Fruit fly (Drosophila melanogaster) whole organism, prepupa: Measurements from ENCODE around the gene Flacc.

Experiments
- Blimp-1 ChIP-seq: fragments of 200-800 bp; sonication (Bioruptor generic); optimal IDR thresholded peaks from 3 replicates; lab custom pipeline; 2017; ENCODE audit warnings: missing biosample characterization, missing genetic modification characterization, mild to moderate bottlenecking, moderate library complexity, missing genetic modification reagents
- CG11762 ChIP-seq: fragments of 200-800 bp; sonication (Bioruptor generic); optimal IDR thresholded peaks from 3 replicates; lab custom pipeline; 2016; ENCODE audit warnings: missing biosample characterization, missing genetic modification characterization; ENCODE audit not compliant: insufficient read depth
- CG15336 ChIP-seq: fragments of 200-800 bp; sonication (Bioruptor generic); IDR thresholded peaks from 2 replicates; pipeline ENCODE4 v1.3.6; 2022; ENCODE audit warnings: missing biosample characterization, missing genetic modification characterization
- CG1621 ChIP-seq: fragments of 200-800 bp; sonication (Bioruptor generic); optimal IDR thresholded peaks from 3 replicates; lab custom pipeline; 2018; ENCODE audit warnings: missing biosample characterization, mild to moderate bottlenecking, missing genetic modification characterization
- CG16779 ChIP-seq: fragments of 200-800 bp; sonication (Bioruptor generic); optimal IDR thresholded peaks from 3 replicates; lab custom pipeline; 2017; ENCODE audit warnings: missing biosample characterization, mild to moderate bottlenecking, missing genetic modification characterization
- CG3032 ChIP-seq: fragments of 200-800 bp; optimal IDR thresholded peaks from 2 replicates; lab custom pipeline; 2019; ENCODE audit warnings: missing biosample characterization, mild to moderate bottlenecking, missing genetic modification characterization, moderate library complexity
- CG32006 ChIP-seq: fragments of 200-800 bp; sonication (Bioruptor generic); optimal IDR thresholded peaks from 3 replicates; lab custom pipeline; 2017; ENCODE audit warnings: missing biosample characterization, mild to moderate bottlenecking, missing genetic modification characterization
- CG4318 ChIP-seq: fragments of 200-800 bp; sonication (Bioruptor generic); optimal IDR thresholded peaks from 3 replicates; lab custom pipeline; 2017; ENCODE audit warnings: missing biosample characterization, mild to moderate bottlenecking, missing genetic modification characterization
- CG6163 ChIP-seq: fragments of 200-800 bp; sonication (Bioruptor generic); IDR thresholded peaks from 3 replicates; pipeline ENCODE4 v1.3.6; 2022; ENCODE audit warnings: missing biosample characterization, missing genetic modification characterization
- CG6276 ChIP-seq: fragments of 200-800 bp; sonication (Bioruptor generic); optimal IDR thresholded peaks from 2 replicates; lab custom pipeline; 2017; ENCODE audit warnings: missing biosample characterization, mild to moderate bottlenecking, missing genetic modification characterization
- CG6808 ChIP-seq: fragments of 200-800 bp; sonication (Bioruptor generic); optimal IDR thresholded peaks from 3 replicates; lab custom pipeline; 2017; ENCODE audit warnings: missing biosample characterization, missing genetic modification characterization, mild to moderate bottlenecking, moderate library complexity, missing genetic modification reagents
- CG8319 ChIP-seq: fragments of 200-800 bp; sonication (Bioruptor generic); optimal IDR thresholded peaks from 3 replicates; lab custom pipeline; 2016; ENCODE audit warnings: missing biosample characterization, missing genetic modification characterization
- CG9139 ChIP-seq: fragments of 200-800 bp; sonication (Bioruptor generic); optimal IDR thresholded peaks from 3 replicates; lab custom pipeline; 2017; ENCODE audit warnings: missing biosample characterization, mild to moderate bottlenecking, missing genetic modification characterization
- Eip78C ChIP-seq: fragments of 200-800 bp; sonication (Bioruptor generic); peaks from one replicate; lab custom pipeline; 2016; ENCODE audit warnings: missing biosample characterization, missing genetic modification characterization
- Eip93F ChIP-seq: fragments of 200-800 bp; sonication (Bioruptor generic); optimal IDR thresholded peaks from 2 replicates; lab custom pipeline; 2016; ENCODE audit warnings: missing biosample characterization, mild to moderate bottlenecking, missing genetic modification characterization
- Ets96B ChIP-seq: fragments of 200-800 bp; optimal IDR thresholded peaks from 2 replicates; lab custom pipeline; 2019; ENCODE audit warnings: missing biosample characterization, mild to moderate bottlenecking, missing genetic modification characterization, moderate library complexity
- Hr38 ChIP-seq: sonication (Bioruptor generic); optimal IDR thresholded peaks from 2 replicates; lab custom pipeline; 2016; ENCODE audit warnings: missing biosample characterization, missing genetic modification characterization
- Hr39 ChIP-seq: fragments of 200-800 bp; sonication (Bioruptor generic); optimal IDR thresholded peaks from 2 replicates; lab custom pipeline; 2016; ENCODE audit warnings: missing biosample characterization, missing genetic modification characterization
- Hr4 ChIP-seq: fragments of 200-800 bp; sonication (Bioruptor generic); optimal IDR thresholded peaks from 3 replicates; lab custom pipeline; 2016; ENCODE audit warnings: missing biosample characterization, missing genetic modification characterization
- OdsH ChIP-seq: fragments of 200-800 bp; sonication (Bioruptor generic); optimal IDR thresholded peaks from 3 replicates; lab custom pipeline; 2016; ENCODE audit warnings: missing biosample characterization, missing genetic modification characterization
- Sox14 ChIP-seq: fragments of 200-800 bp; sonication (Bioruptor generic); optimal IDR thresholded peaks from 3 replicates; lab custom pipeline; 2016; ENCODE audit warnings: missing biosample characterization, missing genetic modification characterization
- cyc ChIP-seq: fragments of 200-800 bp; sonication (Bioruptor generic); optimal IDR thresholded peaks from 3 replicates; lab custom pipeline; 2016; ENCODE audit warnings: missing biosample characterization, missing genetic modification characterization
- dac ChIP-seq: fragments of 200-800 bp; sonication (Bioruptor generic); optimal IDR thresholded peaks from 2 replicates; lab custom pipeline; 2017; ENCODE audit warnings: missing biosample characterization, mild to moderate bottlenecking, missing genetic modification characterization
- dsx ChIP-seq: fragments of 200-800 bp; optimal IDR thresholded peaks from 3 replicates; lab custom pipeline; 2019; ENCODE audit warnings: missing biosample characterization, mild to moderate bottlenecking, missing genetic modification characterization, moderate library complexity; ENCODE audit not compliant: poor library complexity, severe bottlenecking
- eg ChIP-seq: fragments of 200-800 bp; sonication (Bioruptor generic); IDR thresholded peaks from 3 replicates; pipeline ENCODE4 v1.3.6; 2022; ENCODE audit warnings: missing biosample characterization, missing genetic modification characterization
- esn ChIP-seq: fragments of 200-800 bp; sonication (Bioruptor generic); optimal IDR thresholded peaks from 2 replicates; lab custom pipeline; 2016; ENCODE audit warnings: missing biosample characterization, mild to moderate bottlenecking, missing genetic modification characterization, moderate library complexity
- fkh ChIP-seq: fragments of 200-800 bp; sonication (Bioruptor generic); optimal IDR thresholded peaks from 3 replicates; lab custom pipeline; 2017; ENCODE audit warnings: missing biosample characterization, mild to moderate bottlenecking, missing genetic modification characterization, moderate library complexity
- lz ChIP-seq: fragments of 200-800 bp; sonication (Bioruptor generic); optimal IDR thresholded peaks from 3 replicates; lab custom pipeline; 2016; ENCODE audit warnings: missing biosample characterization, missing genetic modification characterization
- pdm3 ChIP-seq: fragments of 200-800 bp; sonication (Bioruptor generic); optimal IDR thresholded peaks from 3 replicates; lab custom pipeline; 2016; ENCODE audit warnings: missing biosample characterization, missing genetic modification characterization
- salr ChIP-seq, 2 experiments: fragments of 200-800 bp; sonication (Bioruptor generic); optimal IDR thresholded peaks; 3 replicates each; lab custom pipeline; 2016 to 2018; ENCODE audit warnings: missing biosample characterization in 2 of 2, missing genetic modification characterization in 2 of 2, mild to moderate bottlenecking in 1 of 2
- ss ChIP-seq, 2 experiments: fragments of 200-800 bp; sonication (Bioruptor generic); optimal IDR thresholded peaks; 2 replicates in 1 of 2; 3 replicates in 1 of 2; lab custom pipeline; 2017 to 2018; ENCODE audit warnings: mild to moderate bottlenecking in 2 of 2, missing biosample characterization in 2 of 2, missing genetic modification characterization in 2 of 2, moderate library complexity in 1 of 2
- vri ChIP-seq: fragments of 200-800 bp; sonication (Bioruptor generic); optimal IDR thresholded peaks from 3 replicates; lab custom pipeline; 2016; ENCODE audit warnings: missing biosample characterization, mild to moderate bottlenecking, missing genetic modification characterization

Gene Flacc

DNA sequence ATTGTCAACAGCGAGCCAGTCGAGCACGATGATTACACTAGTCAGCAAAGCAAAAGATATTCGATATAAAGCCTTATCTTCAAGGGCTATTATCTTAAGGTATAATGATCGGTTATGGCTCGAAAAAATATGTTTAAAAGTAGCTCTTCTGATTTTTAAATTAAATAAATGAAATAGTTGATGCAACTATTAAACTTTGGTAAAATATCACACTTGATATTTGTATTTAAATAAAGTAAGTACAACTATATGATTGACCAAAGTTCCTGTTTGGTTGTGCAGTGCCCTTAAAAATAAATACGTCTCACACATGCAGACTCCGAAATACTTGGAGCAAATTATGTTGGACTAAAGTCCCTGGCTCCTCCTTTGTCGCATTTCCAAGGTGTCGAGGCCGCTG is 4.5 kb upstream of the Flacc start:
- TF ChIP-seq OdsH (GFP tag; lab: Kevin White, UChicago): peak; percentile 10
- TF ChIP-seq esn (GFP tag; lab: Kevin White, UChicago): peak; percentile 5
- no peak for TF ChIP-seq cyc (GFP tag; lab: Kevin White, UChicago)
- TF ChIP-seq Hr38 (GFP tag; lab: Kevin White, UChicago): no peak
- TF ChIP-seq CG11762 (GFP tag; lab: Kevin White, UChicago): no peak
- TF ChIP-seq pdm3 (GFP tag; lab: Kevin White, UChicago): peak; percentile 23
- TF ChIP-seq CG6276: peak; percentile 15
- peak; percentile 31 for TF ChIP-seq Ets96B (tag; lab: Kevin White, UChicago)
- peak; percentile 77 for TF ChIP-seq Eip78C (GFP tag; lab: Kevin White, UChicago)
- TF ChIP-seq Sox14: no peak
- TF ChIP-seq CG15336 (GFP tag; lab: Robert Waterston, UW): peak; percentile 42; the same call in 1 of the 2 replicates
- peak; percentile 7 for TF ChIP-seq CG6808 (GFP tag; lab: Kevin White, UChicago)
- peak in 1 of 2 experiments; percentile 2 for TF ChIP-seq ss (GFP tag; optimal IDR thresholded peaks at IDR 0.05; lab: Kevin White, UChicago)
- peak; percentile 28 for TF ChIP-seq CG3032 (tag; lab: Kevin White, UChicago)
- peak; percentile 41 for TF ChIP-seq dsx (GFP tag; lab: Kevin White, UChicago)
- TF ChIP-seq Blimp-1 (GFP tag; lab: Kevin White, UChicago): no peak
- peak; percentile 1 for TF ChIP-seq CG32006 (GFP tag; lab: Kevin White, UChicago)
- TF ChIP-seq, all 60 proteins: peak for 12

- TF ChIP-seq cyc (GFP tag; lab: Kevin White, UChicago) (no peak), CG16779 (no peak), CG15336 (GFP tag; lab: Robert Waterston, UW) (0 out of 2 replicates have a peak, but pooled peaks have one; percentile 8), fkh (GFP tag; lab: Kevin White, UChicago) (no peak), CG9139 (no peak), CG1621 (tag; lab: Kevin White, UChicago) (no peak), Ets96B (tag; lab: Kevin White, UChicago) (no peak), salr (GFP tag; optimal IDR thresholded peaks at IDR 0.05; lab: Kevin White, UChicago) (no peak), esn (GFP tag; lab: Kevin White, UChicago) (no peak), CG4318 (GFP tag; lab: Kevin White, UChicago) (no peak), Eip78C (GFP tag; lab: Kevin White, UChicago) (peak; percentile 55), Eip93F (GFP tag; lab: Kevin White, UChicago) (no peak)
These were observed 3.9 kb upstream of the Flacc start for dm6 chrX:18897294-18897693.

DNA sequence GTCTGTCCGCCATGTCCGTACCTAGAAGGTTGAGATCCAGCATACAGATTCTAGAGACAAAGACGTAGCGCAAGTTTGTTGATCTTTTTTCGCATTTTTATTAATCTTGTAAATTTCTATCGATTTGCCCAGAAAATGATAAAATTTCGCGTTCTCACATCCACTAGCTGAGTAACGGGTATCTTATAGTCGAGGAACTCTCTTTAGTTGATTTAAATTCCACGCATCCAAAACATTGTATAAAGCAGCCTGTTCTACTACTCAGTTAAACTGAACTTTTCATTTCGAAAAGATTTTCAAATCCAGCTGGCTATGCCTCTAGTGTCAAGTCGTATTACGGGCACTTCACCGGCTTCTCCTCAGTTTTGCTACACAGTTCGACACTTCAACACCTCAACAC is 710 bp upstream of the Flacc start, which contains the start of gene SdhBL:
TSS of gene SdhBL (plus strand) at position 301 of the 400 bp plus-strand sequence.
- TF ChIP-seq CG1621 (tag; lab: Kevin White, UChicago): no peak
- no peak for TF ChIP-seq vri
- TF ChIP-seq lz: no peak
- TF ChIP-seq ss (GFP tag; optimal IDR thresholded peaks at IDR 0.05; lab: Kevin White, UChicago): no peak
- TF ChIP-seq dac (GFP tag; lab: Kevin White, UChicago): no peak
- no peak for TF ChIP-seq Hr38 (GFP tag; lab: Kevin White, UChicago)
- no peak for TF ChIP-seq CG32006 (GFP tag; lab: Kevin White, UChicago)
- no peak for TF ChIP-seq CG8319 (GFP tag; lab: Kevin White, UChicago)
- no peak for TF ChIP-seq CG4318 (GFP tag; lab: Kevin White, UChicago)
- no peak for TF ChIP-seq CG9139
- no peak for TF ChIP-seq Hr4 (GFP tag; lab: Kevin White, UChicago)
- no peak for TF ChIP-seq cyc (GFP tag; lab: Kevin White, UChicago)
- TF ChIP-seq CG6163 (GFP tag; lab: Robert Waterston, UW): no peak
- TF ChIP-seq eg (GFP tag; lab: Robert Waterston, UW): no peak
- TF ChIP-seq, all 60 proteins: peak for 0

DNA sequence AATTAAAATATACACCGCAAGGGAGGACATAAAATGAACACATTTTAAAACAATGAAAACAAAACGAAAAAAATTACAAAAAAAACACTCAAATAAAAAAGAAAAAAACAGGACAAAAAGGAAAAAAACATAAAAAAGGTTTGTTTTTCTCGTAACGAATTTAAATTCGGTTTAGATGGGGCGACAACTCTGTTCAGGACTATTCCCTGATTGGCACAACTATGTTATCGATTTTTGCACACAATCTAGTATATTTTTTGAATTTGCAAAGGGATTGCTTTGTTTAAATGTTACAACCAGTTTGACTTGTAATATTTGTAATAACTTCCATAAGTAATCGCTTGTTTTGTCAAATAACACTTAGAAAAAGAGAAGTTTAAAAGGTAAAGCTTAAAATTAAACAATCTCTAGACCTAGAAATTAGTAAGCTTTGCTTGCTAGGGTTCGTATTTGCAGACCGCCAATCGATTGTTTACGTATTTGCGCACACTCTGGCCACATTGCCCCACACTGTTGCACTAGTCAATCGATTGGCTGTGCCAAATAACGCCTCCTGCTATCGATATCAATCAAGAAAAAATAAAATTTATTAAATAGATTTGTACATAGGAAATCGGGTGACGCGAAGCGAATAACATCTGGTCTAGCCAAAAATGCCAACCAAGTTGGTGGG is 9.3 kb downstream of the Flacc start, which contains the start of gene CG7332:
TSS of gene CG7332 (plus strand) at position 515 of the 673 bp plus-strand sequence.
- peak; percentile 1 for TF ChIP-seq cyc (GFP tag; lab: Kevin White, UChicago)
- TF ChIP-seq esn (GFP tag; lab: Kevin White, UChicago): peak; percentile 10
- peak; percentile 45 for TF ChIP-seq Eip78C (GFP tag; lab: Kevin White, UChicago)
- TF ChIP-seq Hr39: peak; percentile 8
- TF ChIP-seq Ets96B (tag; lab: Kevin White, UChicago): no peak
